Worm (Caenorhabditis elegans) whole organism, early embryonic: ENCODE data around the gene tsp-13.

Experiments used
- B0310.2 ChIP-seq: sonication (generic microtip); optimal IDR thresholded peaks from 2 replicates; lab custom pipeline; 2016; ENCODE audit warnings: mild to moderate bottlenecking, missing genetic modification characterization, missing compliant biosample characterization
- F13C5.2 ChIP-seq: sonication (generic microtip); optimal IDR thresholded peaks from 2 replicates; lab custom pipeline; 2017; ENCODE audit warnings: mild to moderate bottlenecking, missing genetic modification characterization, inconsistent platforms, missing compliant biosample characterization
- aly-1 ChIP-seq: sonication (generic microtip); optimal IDR thresholded peaks from 2 replicates; lab custom pipeline; 2016; ENCODE audit warnings: missing genetic modification characterization, missing compliant biosample characterization
- ama-1 ChIP-seq: fragments of 150-350 bp; optimal IDR thresholded peaks from 2 replicates; lab custom pipeline; 2014
- ceh-13 ChIP-seq: fragments of 200-800 bp; sonication (Bioruptor generic); optimal IDR thresholded peaks from 2 replicates; lab custom pipeline; 2018; ENCODE audit warnings: mild to moderate bottlenecking, missing genetic modification characterization, missing compliant biosample characterization
- ceh-36 ChIP-seq: sonication (generic microtip); optimal IDR thresholded peaks from 2 replicates; lab custom pipeline; 2016; ENCODE audit warnings: missing genetic modification characterization, inconsistent platforms, missing compliant biosample characterization
- ets-7 ChIP-seq: sonication (generic microtip); optimal IDR thresholded peaks from 2 replicates; lab custom pipeline; 2016; ENCODE audit warnings: missing genotype, missing genetic modification characterization, missing compliant biosample characterization
- flt-1 ChIP-seq: fragments of 200-800 bp; sonication (Bioruptor generic); IDR thresholded peaks from 2 replicates; pipeline ENCODE4 v1.3.6; 2022; ENCODE audit warnings: missing genetic modification characterization, missing compliant biosample characterization
- hmbx-1 ChIP-seq: sonication (generic microtip); optimal IDR thresholded peaks from 2 replicates; lab custom pipeline; 2016; ENCODE audit warnings: mild to moderate bottlenecking, missing genetic modification characterization, missing compliant biosample characterization
- hmg-4 ChIP-seq: fragments of 200-800 bp; sonication (Bioruptor generic); optimal IDR thresholded peaks from 2 replicates; lab custom pipeline; 2018; ENCODE audit warnings: mild to moderate bottlenecking, missing genetic modification characterization, missing compliant biosample characterization
- hnd-1 ChIP-seq: sonication (generic microtip); optimal IDR thresholded peaks from 2 replicates; lab custom pipeline; 2016; ENCODE audit warnings: missing genetic modification characterization, missing compliant biosample characterization
- pes-1 ChIP-seq: fragments of 200-800 bp; sonication (Bioruptor generic); IDR thresholded peaks from 2 replicates; pipeline ENCODE4 v1.3.6; 2022; ENCODE audit warnings: missing genetic modification reagents, missing genetic modification characterization, missing compliant biosample characterization
- scrt-1 ChIP-seq: fragments of 200-800 bp; sonication (Bioruptor generic); IDR thresholded peaks from 2 replicates; pipeline ENCODE4 v1.3.6; 2022; ENCODE audit warnings: missing genetic modification characterization, missing compliant biosample characterization
- sea-1 ChIP-seq: fragments of 200-800 bp; sonication (Bioruptor generic); conservative IDR thresholded peaks from 2 replicates; pipeline ENCODE4 v1.3.6; 2022; ENCODE audit warnings: missing genetic modification characterization, missing compliant biosample characterization
- tbx-11 ChIP-seq: fragments of 200-800 bp; sonication (Bioruptor generic); IDR thresholded peaks from 2 replicates; pipeline ENCODE4 v1.3.6; 2022; ENCODE audit warnings: missing genetic modification characterization, missing compliant biosample characterization
- tbx-37 ChIP-seq: fragments of 200-800 bp; sonication (Bioruptor generic); conservative IDR thresholded peaks from 2 replicates; pipeline ENCODE4 v1.3.6; 2022; ENCODE audit warnings: missing genetic modification reagents, missing genetic modification characterization, missing compliant biosample characterization
- tra-4 ChIP-seq: sonication (generic microtip); optimal IDR thresholded peaks from 2 replicates; lab custom pipeline; 2017; ENCODE audit warnings: missing genetic modification characterization, missing compliant biosample characterization

tsp-13 gene

ce11 chrV:19189963-19190597 lies 36.2 kb downstream of the tsp-13 start, which contains the start of the genes Y39B6A.3 and pph-5:
Y39B6A.3 (minus strand) TSS chrV:19190013.
pph-5 (plus strand) TSS chrV:19190547.
- TF ChIP-seq B0310.2 (tag; lab: Kevin White, UChicago) (no peak), aly-1 (tag; lab: Kevin White, UChicago) (no peak), sea-1 (GFP tag; lab: Robert Waterston, UW) (no peak), tbx-37 (no peak), F13C5.2 (tag; lab: Kevin White, UChicago) (peak; percentile 28), hmg-4 (GFP tag; lab: Kevin White, UChicago) (no peak), pes-1 (GFP tag; lab: Robert Waterston, UW) (no peak), ama-1 (lab: Kevin White, UChicago) (no peak), tbx-11 (0 out of 2 replicates have a peak, but pooled peaks have one; percentile 11)

- no peak for TF ChIP-seq flt-1 (GFP tag; lab: Robert Waterston, UW)
Observed at ce11 chrV:19201190-19201589, 47.3 kb downstream of the tsp-13 start.

- TF ChIP-seq ceh-36 (tag; lab: Kevin White, UChicago) (no peak), hnd-1 (no peak), aly-1 (tag; lab: Kevin White, UChicago) (no peak), ceh-13 (GFP tag; lab: Kevin White, UChicago) (no peak), ets-7 (tag; lab: Kevin White, UChicago) (no peak), scrt-1 (no peak), flt-1 (GFP tag; lab: Robert Waterston, UW) (no peak), tbx-11 (no peak)
Observed at ce11 chrV:19202800-19203199, 48.9 kb downstream of the tsp-13 start.

- TF ChIP-seq F13C5.2 (tag; lab: Kevin White, UChicago): no peak
- no peak for TF ChIP-seq tbx-37
- no peak for TF ChIP-seq flt-1 (GFP tag; lab: Robert Waterston, UW)
Observed at ce11 chrV:19203299-19203698, 49.4 kb downstream of the tsp-13 start, which contains the start of gene Y39B6A.1. Y39B6A.1 (minus strand) TSS chrV:19203607.

ce11 chrV:19205450-19205849 lies 51.5 kb downstream of the tsp-13 start:
- TF ChIP-seq tbx-11 (no peak), B0310.2 (tag; lab: Kevin White, UChicago) (no peak), ceh-13 (GFP tag; lab: Kevin White, UChicago) (no peak), sea-1 (GFP tag; lab: Robert Waterston, UW) (no peak), F13C5.2 (tag; lab: Kevin White, UChicago) (no peak), ets-7 (tag; lab: Kevin White, UChicago) (no peak), ceh-36 (tag; lab: Kevin White, UChicago) (no peak), hmbx-1 (tag; lab: Kevin White, UChicago) (no peak), tbx-37 (no peak), hnd-1 (no peak), hmg-4 (GFP tag; lab: Kevin White, UChicago) (no peak), flt-1 (GFP tag; lab: Robert Waterston, UW) (no peak), ama-1 (lab: Kevin White, UChicago) (no peak), scrt-1 (no peak), aly-1 (tag; lab: Kevin White, UChicago) (no peak), tra-4 (tag; lab: Kevin White, UChicago) (no peak), pes-1 (GFP tag; lab: Robert Waterston, UW) (no peak)

- no peak for TF ChIP-seq ama-1 (lab: Kevin White, UChicago)
- TF ChIP-seq ceh-13 (GFP tag; lab: Kevin White, UChicago): no peak
- no peak for TF ChIP-seq F13C5.2 (tag; lab: Kevin White, UChicago)
- no peak for TF ChIP-seq hmg-4 (GFP tag; lab: Kevin White, UChicago)
- TF ChIP-seq flt-1 (GFP tag; lab: Robert Waterston, UW): no peak
- no peak for TF ChIP-seq scrt-1
- no peak for TF ChIP-seq B0310.2 (tag; lab: Kevin White, UChicago)
- no peak for TF ChIP-seq sea-1 (GFP tag; lab: Robert Waterston, UW)
- no peak for TF ChIP-seq hmbx-1 (tag; lab: Kevin White, UChicago)
- TF ChIP-seq ets-7 (tag; lab: Kevin White, UChicago): no peak
- TF ChIP-seq hnd-1: no peak
- no peak for TF ChIP-seq tra-4 (tag; lab: Kevin White, UChicago)
- TF ChIP-seq aly-1 (tag; lab: Kevin White, UChicago): no peak
Observed at ce11 chrV:19206911-19207310, 53.0 kb downstream of the tsp-13 start.
